Fruit fly (Drosophila melanogaster): ENCODE results near the gene CG2930.

The CG2930 gene

dm6 chrX:3871889-3872409 is 3.2 kb downstream of the CG2930 start, which contains the start of gene yin (continued):
- TF ChIP-seq kni (GFP tag; optimal IDR thresholded peaks at IDR 0.05) (no peak), sd (tag; optimal IDR thresholded peaks at IDR 0.05) (peak; percentile 82), dpn (GFP tag; optimal IDR thresholded peaks at IDR 0.05) (no peak), grn (GFP tag; optimal IDR thresholded peaks at IDR 0.05) (peak; percentile 53), CG34376 (GFP tag; optimal IDR thresholded peaks at IDR 0.05) (peak; percentile 75), dati (GFP tag; IDR thresholded peaks at IDR 0.05) (no peak), gsb-n (tag; optimal IDR thresholded peaks at IDR 0.05) (no peak), exex (tag; optimal IDR thresholded peaks at IDR 0.05) (peak; percentile 70), Adf1 (GFP tag; IDR thresholded peaks at IDR 0.05) (peak; percentile 69; the same call in 1 of the 2 replicates), bbx (GFP tag; IDR thresholded peaks at IDR 0.05; ENCODE audit: partially characterized antibody) (peak; percentile 34; the same call in 1 of the 2 replicates), sug (tag; optimal IDR thresholded peaks at IDR 0.05) (peak; percentile 50), klu (GFP tag; IDR thresholded peaks at IDR 0.05) (no peak), CG3995 (GFP tag; optimal IDR thresholded peaks at IDR 0.05) (no peak), mirr (GFP tag; optimal IDR thresholded peaks at IDR 0.05) (peak; percentile 19), CG18476 (GFP tag; optimal IDR thresholded peaks at IDR 0.05) (no peak), Dp (GFP tag; optimal IDR thresholded peaks at IDR 0.05) (no peak), CG15479 (GFP tag; optimal IDR thresholded peaks at IDR 0.05) (peak; percentile 66), peb (GFP tag; IDR thresholded peaks at IDR 0.05) (no peak), CG10431 (GFP tag; optimal IDR thresholded peaks at IDR 0.05) (no peak), CG10543 (GFP tag; optimal IDR thresholded peaks at IDR 0.05) (peak; percentile 14), cato (GFP tag; optimal IDR thresholded peaks at IDR 0.05; ENCODE audit: borderline replicate concordance) (no peak), CG5180 (GFP tag; optimal IDR thresholded peaks at IDR 0.05) (peak; percentile 29), Atf6 (GFP tag; IDR thresholded peaks at IDR 0.05) (0 out of 2 replicates have a peak, but pooled peaks have one; percentile 21), sens (GFP tag) (peak; percentile 47), stwl (tag; optimal IDR thresholded peaks at IDR 0.05) (no peak), Hey (tag; optimal IDR thresholded peaks at IDR 0.05) (peak; percentile 15)

- no peak for TF ChIP-seq CG15514 (GFP tag; optimal IDR thresholded peaks at IDR 0.05)
- TF ChIP-seq CG8281 (tag; optimal IDR thresholded peaks at IDR 0.05): peak; percentile 63
- TF ChIP-seq Blimp-1 (GFP tag; optimal IDR thresholded peaks at IDR 0.05): peak; percentile 63
- no peak for TF ChIP-seq caup (GFP tag; optimal IDR thresholded peaks at IDR 0.05; ENCODE audit: severe bottlenecking)
Observed at dm6 chrX:3874452-3874851, 5.7 kb downstream of the CG2930 start.

dm6 chrX:3874949-3875348 is 6.2 kb downstream of the CG2930 start:
- TF ChIP-seq CG13296 (GFP tag; optimal IDR thresholded peaks at IDR 0.05) (peak; percentile 9), sug (tag; optimal IDR thresholded peaks at IDR 0.05) (peak; percentile 58), CG2678 (tag; optimal IDR thresholded peaks at IDR 0.05) (peak; percentile 23), Ets97D (GFP tag; optimal IDR thresholded peaks at IDR 0.05) (no peak), Fer3 (tag; optimal IDR thresholded peaks at IDR 0.05) (no peak), CG9215 (GFP tag; IDR thresholded peaks at IDR 0.05) (no peak), Med (GFP tag) (peak; percentile 40), CG8290 (GFP tag; optimal IDR thresholded peaks at IDR 0.05) (no peak), CG8290 (tag; optimal IDR thresholded peaks at IDR 0.05) (peak in 1 of 2 experiments; percentile 36), CG13894 (tag; optimal IDR thresholded peaks at IDR 0.05) (peak; percentile 20), CG12942 (GFP tag; optimal IDR thresholded peaks at IDR 0.05) (no peak), PHDP (tag; optimal IDR thresholded peaks at IDR 0.05) (peak; percentile 3), exex (tag; optimal IDR thresholded peaks at IDR 0.05) (peak; percentile 84), grau (tag; optimal IDR thresholded peaks at IDR 0.05) (peak; percentile 2), grn (GFP tag; optimal IDR thresholded peaks at IDR 0.05) (peak; percentile 26), Dip2 (GFP tag; IDR thresholded peaks at IDR 0.05) (no peak), mirr (GFP tag; optimal IDR thresholded peaks at IDR 0.05) (peak; percentile 57)

All from whole organism, embryonic.